Worm (Caenorhabditis elegans) whole organism, late embryonic: ENCODE data around the gene T01G5.8.

ENCODE experiments used
- C38D4.7 ChIP-seq: fragments of 200-800 bp; sonication (Bioruptor generic); optimal IDR thresholded peaks from 2 replicates; lab custom pipeline; 2018; ENCODE audit warnings: mild to moderate bottlenecking, missing genetic modification characterization, moderate library complexity, missing compliant biosample characterization
- ama-1 ChIP-seq: fragments of 150-350 bp; optimal IDR thresholded peaks from 2 replicates; lab custom pipeline; 2014
- ceh-9 ChIP-seq: sonication (generic microtip); optimal IDR thresholded peaks from 2 replicates; lab custom pipeline; 2016; ENCODE audit warnings: mild to moderate bottlenecking, missing genetic modification characterization, inconsistent platforms, missing compliant biosample characterization
- dmd-4 ChIP-seq: sonication (generic microtip); optimal IDR thresholded peaks from 2 replicates; lab custom pipeline; 2016; ENCODE audit warnings: borderline replicate concordance, missing genetic modification characterization, missing compliant biosample characterization
- dve-1 ChIP-seq: sonication (generic microtip); optimal IDR thresholded peaks from 2 replicates; lab custom pipeline; 2017; ENCODE audit warnings: antibody characterized with exemption, mild to moderate bottlenecking, missing genetic modification characterization, missing compliant biosample characterization
- fkh-10 ChIP-seq: fragments of 150-350 bp; optimal IDR thresholded peaks from 2 replicates; lab custom pipeline; 2014; ENCODE audit warnings: missing biosample characterization, missing genetic modification reagents, missing genetic modification characterization
- nhr-11 ChIP-seq: fragments of 150-350 bp; optimal IDR thresholded peaks from 2 replicates; lab custom pipeline; 2014; ENCODE audit warnings: missing biosample characterization, missing genetic modification characterization
- nhr-232 ChIP-seq: sonication (generic microtip); optimal IDR thresholded peaks from 2 replicates; lab custom pipeline; 2016; ENCODE audit warnings: missing genetic modification characterization, missing compliant biosample characterization
- pat-9 ChIP-seq: fragments of 200-800 bp; sonication (Bioruptor generic); optimal IDR thresholded peaks from 2 replicates; lab custom pipeline; 2018; ENCODE audit warnings: mild to moderate bottlenecking, missing genetic modification characterization, moderate library complexity, missing compliant biosample characterization
- pha-4 ChIP-seq: fragments of 150-350 bp; optimal IDR thresholded peaks from 2 replicates; lab custom pipeline; 2018; ENCODE audit warnings: missing biosample characterization, missing genetic modification reagents, missing genetic modification characterization
- pqm-1 ChIP-seq: sonication (generic microtip); optimal IDR thresholded peaks from 2 replicates; lab custom pipeline; 2016; ENCODE audit warnings: missing genetic modification characterization, missing compliant biosample characterization
- pros-1 ChIP-seq: fragments of 150-350 bp; optimal IDR thresholded peaks from 2 replicates; lab custom pipeline; 2014; ENCODE audit warnings: missing biosample characterization, missing genetic modification reagents, missing genetic modification characterization
- sox-4 ChIP-seq: sonication (generic microtip); optimal IDR thresholded peaks from 2 replicates; lab custom pipeline; 2017; ENCODE audit warnings: mild to moderate bottlenecking, missing genetic modification characterization, inconsistent platforms, missing compliant biosample characterization
- unc-3 ChIP-seq, 2 experiments: fragments of 200-800 bp in 1 of 2; sonication (Bioruptor generic) in 1 of 2; sonication (generic microtip) in 1 of 2; conservative IDR thresholded peaks in 1 of 2; optimal IDR thresholded peaks in 1 of 2; 2 replicates each; pipeline versions ENCODE4 v1.3.6 to Lab custom; 2016 to 2022; ENCODE audit warnings: missing compliant biosample characterization in 2 of 2, missing genetic modification characterization in 2 of 2, missing genetic modification reagents in 1 of 2

DNA sequence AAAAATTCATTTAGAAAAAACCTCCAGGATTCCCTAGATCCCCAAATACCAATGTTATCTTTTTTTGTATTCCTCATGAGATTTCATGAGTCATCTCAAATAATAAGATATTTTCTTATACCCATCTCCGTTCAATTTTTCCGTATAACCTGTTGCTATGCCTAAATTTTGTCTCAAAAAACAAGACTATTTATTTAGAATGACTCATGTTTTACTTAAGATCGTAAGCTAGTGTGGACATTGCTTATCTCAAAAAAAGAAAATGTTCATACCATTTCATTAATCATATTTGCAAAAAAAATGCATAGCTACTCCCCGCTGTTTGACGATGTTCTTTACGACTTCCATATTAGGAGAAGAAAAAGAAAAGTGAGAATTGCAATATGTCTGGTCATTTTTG is 24.2 kb downstream of the T01G5.8 start, which contains the start of gene K08F9.3:
- TF ChIP-seq ceh-9 (tag; lab: Kevin White, UChicago) = no peak
- TF ChIP-seq pat-9 (tag; lab: Kevin White, UChicago) = no peak
- no peak for TF ChIP-seq ama-1 (lab: Kevin White, UChicago)
- no peak for TF ChIP-seq nhr-11 (tag; lab: Kevin White, UChicago)
- TF ChIP-seq pha-4 (tag; lab: Kevin White, UChicago) = no peak
- TF ChIP-seq fkh-10 (GFP tag; lab: Kevin White, UChicago) = no peak
- no peak for TF ChIP-seq dmd-4 (tag; lab: Kevin White, UChicago)
- TF ChIP-seq pqm-1 (tag; lab: Kevin White, UChicago) = no peak
- no peak for TF ChIP-seq C38D4.7
- no peak for TF ChIP-seq unc-3 (GFP tag; conservative IDR thresholded peaks at IDR 0.05; lab: Robert Waterston, UW)
- TF ChIP-seq unc-3 (tag; optimal IDR thresholded peaks at IDR 0.05; lab: Kevin White, UChicago) = no peak
- TF ChIP-seq pros-1 (tag; lab: Kevin White, UChicago) = no peak
- TF ChIP-seq nhr-232 = no peak
- no peak for TF ChIP-seq sox-4 (tag; lab: Kevin White, UChicago)
- no peak for TF ChIP-seq dve-1
